Worm (Caenorhabditis elegans) whole organism, L4/young adult: ENCODE results near the gene cdh-3.

ENCODE experiments used
- W03F9.2 ChIP-seq: fragments of 150-350 bp; optimal IDR thresholded peaks from 2 replicates; lab custom pipeline; 2014; ENCODE audit warnings: missing biosample characterization, missing genetic modification characterization
- dao-5 ChIP-seq: sonication (generic microtip); optimal IDR thresholded peaks from 2 replicates; lab custom pipeline; 2016; ENCODE audit warnings: missing genotype, missing genetic modification characterization, moderate library complexity, missing compliant biosample characterization

DNA sequence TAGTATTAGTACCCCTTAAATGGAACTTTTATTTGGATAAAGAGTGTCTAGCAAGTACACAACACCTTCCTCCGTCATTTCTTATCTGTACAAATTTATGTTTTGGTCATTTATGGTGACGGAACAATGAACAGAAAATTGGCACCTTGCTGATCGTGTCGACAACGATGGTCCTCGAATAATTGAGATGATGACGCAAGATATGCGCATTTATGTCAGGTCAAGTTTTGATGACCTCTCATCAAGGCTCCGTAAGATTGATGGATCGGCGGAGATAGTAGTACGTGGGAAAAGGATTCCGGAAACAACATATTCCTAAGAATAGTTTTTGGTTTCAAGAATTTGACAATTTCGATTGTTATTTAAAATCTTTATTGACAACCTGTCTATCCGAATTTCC lies 20.1 kb downstream of the cdh-3 start:
- no peak for TF ChIP-seq W03F9.2 (tag; lab: Kevin White, UChicago)
- TF ChIP-seq dao-5 (tag; lab: Kevin White, UChicago), result no peak
